Worm (Caenorhabditis elegans): Measurements from ENCODE around the gene F58D2.5.

F58D2.5 gene

ce11 chrIV:13193239-13193638 lies at the start of gene F58D2.5:
TSS of gene F58D2.5 (minus strand) at chrIV:13193339.
- TF ChIP-seq unc-62 (GFP tag; optimal IDR thresholded peaks at IDR 0.05) = no peak

ce11 chrIV:13241340-13241739 lies 48.2 kb upstream of the F58D2.5 start:
- no peak for TF ChIP-seq unc-62 (GFP tag; optimal IDR thresholded peaks at IDR 0.05)

ce11 chrIV:13240842-13241143 lies 47.7 kb upstream of the F58D2.5 start, which contains the start of gene lin-54:
TSS of gene lin-54 (plus strand) at chrIV:13241044.
- TF ChIP-seq unc-62 (GFP tag; optimal IDR thresholded peaks at IDR 0.05) = no peak

ce11 chrIV:13240078-13240841 lies 47.1 kb upstream of the F58D2.5 start, which contains the start of gene rpl-12:
TSS of gene rpl-12 (minus strand) at chrIV:13240651.
- no peak for TF ChIP-seq unc-62 (GFP tag; optimal IDR thresholded peaks at IDR 0.05)

ce11 chrIV:13238943-13239861 lies 46.1 kb upstream of the F58D2.5 start, which contains the start of gene tag-115:
TSS of gene tag-115 (minus strand) at chrIV:13239414.
- TF ChIP-seq unc-62 (GFP tag; optimal IDR thresholded peaks at IDR 0.05) = no peak

- TF ChIP-seq unc-62 (GFP tag; optimal IDR thresholded peaks at IDR 0.05) = no peak
Measured at ce11 chrIV:13236485-13236884, 43.3 kb upstream of the F58D2.5 start, which contains the start of gene pwp-1. TSS of gene pwp-1 (minus strand) at chrIV:13236585.

ce11 chrIV:13231393-13231792 lies 38.3 kb upstream of the F58D2.5 start:
- no peak for TF ChIP-seq unc-62 (GFP tag; optimal IDR thresholded peaks at IDR 0.05)

ce11 chrIV:13221657-13222056 lies 28.5 kb upstream of the F58D2.5 start, which contains the start of gene C48D1.5:
TSS of gene C48D1.5 (plus strand) at chrIV:13221957.
- no peak for TF ChIP-seq unc-62 (GFP tag; optimal IDR thresholded peaks at IDR 0.05)

- no peak for TF ChIP-seq unc-62 (GFP tag; optimal IDR thresholded peaks at IDR 0.05)
Measured at ce11 chrIV:13220594-13220993, 27.5 kb upstream of the F58D2.5 start.

- TF ChIP-seq unc-62 (GFP tag; optimal IDR thresholded peaks at IDR 0.05) = no peak
Measured at ce11 chrIV:13214466-13214865, 21.3 kb upstream of the F58D2.5 start, which contains the start of gene cho-1. TSS of gene cho-1 (minus strand) at chrIV:13214566.

ce11 chrIV:13209566-13209965 lies 16.4 kb upstream of the F58D2.5 start, which contains the start of gene C48D1.9:
TSS of gene C48D1.9 (minus strand) at chrIV:13209666.
- no peak for TF ChIP-seq unc-62 (GFP tag; optimal IDR thresholded peaks at IDR 0.05)

ce11 chrIV:13205891-13206290 lies 12.8 kb upstream of the F58D2.5 start:
- no peak for TF ChIP-seq unc-62 (GFP tag; optimal IDR thresholded peaks at IDR 0.05)

ce11 chrIV:13204037-13204436 lies 10.9 kb upstream of the F58D2.5 start, which contains the start of gene ced-3:
TSS of gene ced-3 (minus strand) at chrIV:13204137.
- no peak for TF ChIP-seq unc-62 (GFP tag; optimal IDR thresholded peaks at IDR 0.05)

ce11 chrIV:13197282-13197681 lies 4.1 kb upstream of the F58D2.5 start, which contains the start of gene C48D1.1:
TSS of gene C48D1.1 (minus strand) at chrIV:13197382.
- TF ChIP-seq unc-62 (GFP tag; optimal IDR thresholded peaks at IDR 0.05) = no peak

- TF ChIP-seq unc-62 (GFP tag; optimal IDR thresholded peaks at IDR 0.05) = no peak
Measured at ce11 chrIV:13190075-13190474, 3.1 kb downstream of the F58D2.5 start.

ce11 chrIV:13189467-13189866 lies 3.7 kb downstream of the F58D2.5 start, which contains the start of gene F58D2.2:
TSS of gene F58D2.2 (plus strand) at chrIV:13189767.
- TF ChIP-seq unc-62 (GFP tag; optimal IDR thresholded peaks at IDR 0.05) = no peak

All from whole organism, dauer.